Worm (Caenorhabditis elegans): ENCODE measurements around the gene glf-1.
A peak's percentile ranks its signal among the peaks of the same experiment; 100 is the strongest.

The glf-1 gene

DNA sequence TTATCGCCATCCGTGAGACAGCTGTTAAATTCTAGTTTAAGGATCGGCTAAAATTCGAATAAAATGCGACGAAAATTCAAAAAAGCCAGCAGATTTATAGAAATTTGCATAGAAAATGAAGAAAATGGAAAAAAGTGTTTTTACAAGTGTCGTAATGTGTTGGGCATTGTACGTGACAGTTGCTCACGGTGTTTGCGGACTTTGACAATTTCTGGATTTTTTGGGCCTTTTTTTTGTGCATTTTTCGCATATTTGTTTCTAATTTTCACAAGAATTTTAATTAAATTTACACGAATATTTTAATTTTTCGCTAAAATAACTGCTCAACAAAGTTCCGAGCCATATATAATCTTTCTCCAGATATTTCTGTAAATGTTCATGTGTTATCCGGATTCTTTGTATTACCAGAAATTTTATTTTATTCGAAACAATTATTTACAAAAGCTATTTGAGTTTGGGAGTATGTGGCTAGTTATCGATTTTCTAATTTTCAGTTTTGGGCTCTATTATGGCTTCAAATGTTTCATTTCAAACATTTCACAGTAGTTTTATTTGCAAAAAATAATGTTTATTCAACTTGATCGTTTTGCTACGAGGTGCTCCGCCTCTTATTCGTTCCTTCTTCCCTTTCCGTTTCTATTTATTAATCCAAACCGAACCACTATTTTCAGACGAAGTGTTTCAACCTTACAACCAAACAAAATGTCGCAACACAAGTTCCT, 37.5 kb upstream of the glf-1 start, which contains the start of gene sams-3 (continued):
- TF ChIP-seq pha-4 (tag; optimal IDR thresholded peaks at IDR 0.05) (peak; percentile 5), ceh-82 (tag; optimal IDR thresholded peaks at IDR 0.05) (no peak)

DNA sequence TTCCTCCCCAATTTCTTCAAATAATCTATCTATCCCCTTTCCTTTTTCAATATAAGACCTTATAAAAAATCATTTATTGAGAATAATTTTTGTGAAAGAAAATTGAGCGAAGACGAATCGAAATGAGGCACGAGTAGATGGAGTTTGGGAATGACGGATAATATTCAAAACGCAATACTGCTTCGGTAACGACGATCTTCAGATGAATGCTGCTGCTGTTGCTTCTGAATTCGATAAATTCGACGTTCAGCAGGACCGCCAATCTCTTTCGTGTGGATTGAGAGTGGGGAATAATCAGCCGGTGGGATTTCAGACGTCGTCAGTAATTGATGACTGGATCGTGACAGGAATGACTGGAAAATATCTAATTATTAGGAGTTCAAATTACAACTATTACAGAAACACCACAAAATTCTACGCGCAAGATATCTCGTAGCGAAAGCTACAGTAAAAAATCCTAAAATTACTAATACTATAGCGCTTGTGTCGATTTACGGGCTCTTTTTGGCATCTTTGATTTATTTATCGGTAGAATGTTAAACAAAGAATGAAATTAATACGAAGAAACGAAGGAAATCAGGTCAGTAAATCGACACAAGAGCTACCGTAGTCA, 34.8 kb upstream of the glf-1 start:
- TF ChIP-seq ceh-28 (tag; optimal IDR thresholded peaks at IDR 0.05): no peak

DNA sequence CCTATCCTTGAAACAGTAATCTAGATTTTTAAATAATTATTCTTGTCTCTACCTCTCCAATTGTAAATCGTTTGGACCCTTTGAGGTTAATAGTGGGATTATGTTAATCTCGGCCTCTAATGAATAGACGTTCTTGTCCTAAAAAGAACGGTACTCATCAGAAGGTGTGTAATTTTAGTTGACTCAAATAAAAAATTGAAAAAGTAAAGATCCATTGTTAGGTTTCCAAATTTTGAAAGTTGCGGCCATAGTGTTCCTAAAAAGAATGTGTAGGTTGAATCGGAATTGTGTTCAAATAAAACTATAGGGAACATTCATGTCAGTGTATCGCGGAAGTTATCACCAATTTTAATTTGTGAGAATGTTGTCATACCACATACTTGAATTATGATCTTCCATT, 30.0 kb upstream of the glf-1 start:
- TF ChIP-seq ceh-82 (tag; optimal IDR thresholded peaks at IDR 0.05) (no peak), nhr-25 (tag; optimal IDR thresholded peaks at IDR 0.05) (no peak), mml-1 (tag; optimal IDR thresholded peaks at IDR 0.05) (no peak), R02D3.7 (tag; optimal IDR thresholded peaks at IDR 0.05) (no peak), fos-1 (tag; optimal IDR thresholded peaks at IDR 0.05) (no peak), eor-1 (tag; optimal IDR thresholded peaks at IDR 0.05) (no peak), tbx-2 (tag; optimal IDR thresholded peaks at IDR 0.05) (no peak)

DNA sequence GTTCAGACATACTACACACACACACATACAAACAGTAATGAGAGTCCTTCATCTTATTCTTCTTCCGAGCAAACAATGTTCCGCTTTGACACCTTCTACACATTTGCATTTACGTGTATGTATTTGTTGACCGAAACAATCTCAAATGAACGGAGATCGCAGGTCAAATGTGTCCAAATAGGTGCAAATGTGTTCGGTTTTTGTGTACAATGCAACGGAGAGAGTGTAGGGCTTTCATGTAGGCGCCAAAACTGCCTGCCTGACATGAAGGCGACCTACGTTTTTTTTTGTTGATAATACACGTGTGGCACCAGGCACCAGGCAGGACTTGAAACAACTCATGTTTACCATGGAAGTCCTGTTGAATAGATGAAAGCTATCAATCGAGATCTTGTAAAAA, 28.7 kb upstream of the glf-1 start:
- TF ChIP-seq nhr-77 (tag; optimal IDR thresholded peaks at IDR 0.05) (no peak), ztf-11 (tag; optimal IDR thresholded peaks at IDR 0.05) (no peak), R02D3.7 (tag; optimal IDR thresholded peaks at IDR 0.05) (no peak), elt-2 (tag; optimal IDR thresholded peaks at IDR 0.05) (no peak), nhr-12 (tag; optimal IDR thresholded peaks at IDR 0.05) (no peak), egl-27 (tag; optimal IDR thresholded peaks at IDR 0.05) (no peak), mml-1 (tag; optimal IDR thresholded peaks at IDR 0.05) (no peak), ceh-28 (tag; optimal IDR thresholded peaks at IDR 0.05) (no peak), lin-15B (tag; optimal IDR thresholded peaks at IDR 0.05) (no peak), unc-39 (tag; optimal IDR thresholded peaks at IDR 0.05) (no peak), fos-1 (tag; optimal IDR thresholded peaks at IDR 0.05) (no peak), unc-62 (GFP tag; optimal IDR thresholded peaks at IDR 0.05) (no peak), elt-1 (tag; optimal IDR thresholded peaks at IDR 0.05) (no peak), nhr-67 (tag; optimal IDR thresholded peaks at IDR 0.05) (no peak), sea-2 (GFP tag; optimal IDR thresholded peaks at IDR 0.05) (no peak)

DNA sequence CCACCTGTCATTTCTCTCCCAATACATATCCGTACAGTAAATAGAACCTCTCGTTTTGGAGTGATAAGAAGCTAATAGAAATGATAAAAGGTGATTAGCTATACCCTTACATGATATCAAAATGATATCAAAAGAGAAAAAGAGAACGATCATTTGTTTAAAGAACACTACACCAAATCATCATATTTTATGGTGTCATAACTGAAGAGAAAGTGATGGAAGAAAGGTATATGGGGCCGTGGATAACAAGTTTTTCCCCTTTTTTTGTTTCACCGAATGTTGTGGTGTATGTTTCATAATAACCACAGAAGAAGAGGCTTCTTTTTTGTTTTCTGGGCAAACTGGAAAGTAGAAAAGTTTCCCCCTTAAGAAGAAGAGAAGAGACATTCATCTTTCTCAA, 27.4 kb upstream of the glf-1 start:
- TF ChIP-seq nhr-43 (tag; optimal IDR thresholded peaks at IDR 0.05; ENCODE audit: poor library complexity, severe bottlenecking) (peak; percentile 41), nhr-11 (tag; optimal IDR thresholded peaks at IDR 0.05) (no peak), elt-3 (tag; optimal IDR thresholded peaks at IDR 0.05) (peak in 1 of 3 experiments; percentile 78), ceh-82 (tag; optimal IDR thresholded peaks at IDR 0.05) (no peak), nhr-23 (tag; optimal IDR thresholded peaks at IDR 0.05) (peak; percentile 72), unc-62 (GFP tag; optimal IDR thresholded peaks at IDR 0.05) (no peak)

DNA sequence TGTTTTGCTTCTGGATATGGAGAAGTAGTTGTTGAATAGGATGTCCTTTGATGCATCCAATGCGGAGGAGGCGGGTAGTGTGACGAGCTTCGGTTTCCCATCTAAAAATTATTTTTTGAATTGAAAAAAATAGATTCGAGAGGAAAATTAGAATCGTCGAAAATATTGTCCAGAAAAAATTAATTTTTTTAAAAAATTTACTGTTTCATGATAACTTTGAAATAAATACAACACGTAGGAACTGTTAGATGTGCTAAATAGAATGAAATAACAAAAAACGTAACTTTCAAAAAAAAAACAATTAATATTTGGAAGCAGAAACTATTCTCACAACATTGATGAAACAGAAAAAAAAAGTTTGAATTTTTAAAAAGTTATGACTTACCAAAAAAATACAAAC, 25.8 kb upstream of the glf-1 start, which contains the start of gene C06E7.4:
TSS of gene C06E7.4 (minus strand) at position 101 of the 400 bp plus-strand sequence.
- no peak for TF ChIP-seq ama-1 (optimal IDR thresholded peaks at IDR 0.05)
- TF ChIP-seq nhr-23 (tag; optimal IDR thresholded peaks at IDR 0.05): no peak
- TF ChIP-seq daf-12 (tag; optimal IDR thresholded peaks at IDR 0.05): no peak
- no peak for TF ChIP-seq unc-39 (tag; optimal IDR thresholded peaks at IDR 0.05)
- TF ChIP-seq ZK546.5 (tag; optimal IDR thresholded peaks at IDR 0.05): no peak
- TF ChIP-seq ceh-28 (tag; optimal IDR thresholded peaks at IDR 0.05): no peak
- no peak for TF ChIP-seq ceh-16 (tag; optimal IDR thresholded peaks at IDR 0.05)
- no peak for TF ChIP-seq jun-1 (tag; optimal IDR thresholded peaks at IDR 0.05)
- no peak for TF ChIP-seq fkh-10 (GFP tag; optimal IDR thresholded peaks at IDR 0.05)
- no peak for TF ChIP-seq nhr-237 (tag; optimal IDR thresholded peaks at IDR 0.05)
- no peak for TF ChIP-seq lin-15B (tag; optimal IDR thresholded peaks at IDR 0.05)
- no peak for TF ChIP-seq fkh-2 (tag; optimal IDR thresholded peaks at IDR 0.05)
- TF ChIP-seq nhr-67 (tag; optimal IDR thresholded peaks at IDR 0.05): no peak
- no peak for TF ChIP-seq pha-4 (tag; optimal IDR thresholded peaks at IDR 0.05)
- no peak for TF ChIP-seq skn-1 (tag; optimal IDR thresholded peaks at IDR 0.05)
